Worm (Caenorhabditis elegans): Measurements from ENCODE around the gene Y43D4A.1.
A peak's percentile ranks its signal among the peaks of the same experiment; 100 is the strongest.
"Not testable (repeated sequence)": the region's sequence is repeated elsewhere in the genome, so short reads cannot be mapped to it uniquely, and the experiment has no call there.

Y43D4A.1 gene

DNA sequence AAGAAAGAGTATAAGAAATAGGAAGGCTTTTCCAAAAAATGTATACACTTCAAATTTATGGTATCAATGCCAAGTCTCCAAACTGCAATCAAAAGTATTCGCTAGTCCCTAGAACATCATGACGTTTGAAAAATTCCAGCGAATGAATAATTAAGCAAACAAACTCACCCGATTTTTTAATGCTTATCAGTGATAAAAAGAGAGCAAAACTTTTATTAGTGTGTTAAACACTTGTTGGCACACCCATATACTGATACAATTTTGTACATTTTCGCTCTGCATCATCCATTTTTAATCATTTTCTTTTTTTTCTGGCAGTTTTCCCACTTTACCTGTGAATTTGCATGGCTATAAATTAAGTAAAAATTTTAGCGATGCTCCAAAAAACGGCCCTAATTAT lies 7.7 kb upstream of the Y43D4A.1 start, which contains the start of gene Y51H4A.25:
TSS of gene Y51H4A.25 (plus strand) at position 373 of the 400 bp plus-strand sequence.
- peak; percentile 98 for TF ChIP-seq fos-1 (tag; optimal IDR thresholded peaks at IDR 0.05)
- TF ChIP-seq gmeb-1 (tag; optimal IDR thresholded peaks at IDR 0.05): no peak

DNA sequence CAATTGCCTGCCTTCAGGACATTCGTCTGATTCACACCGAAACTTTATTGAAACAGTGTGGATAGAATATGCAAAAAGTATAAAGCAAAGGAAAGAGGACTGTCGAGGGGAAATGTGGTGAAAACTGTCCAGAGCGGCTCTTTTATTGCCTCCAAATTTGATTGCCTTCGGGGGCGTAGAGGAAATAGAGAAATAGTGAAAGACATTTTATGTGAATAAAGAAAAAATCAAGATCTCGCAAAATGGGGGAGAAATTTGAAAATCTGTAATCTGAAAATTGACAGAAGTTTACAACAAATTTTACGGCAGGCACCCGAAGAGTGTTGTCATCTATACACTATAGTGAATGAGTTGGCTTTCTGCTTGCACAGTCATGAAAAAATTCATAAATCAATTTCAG lies 2.9 kb upstream of the Y43D4A.1 start, which contains the start of gene Y51H4A.24:
TSS of gene Y51H4A.24 (minus strand) at position 101 of the 400 bp plus-strand sequence.
- TF ChIP-seq lin-39 (tag; optimal IDR thresholded peaks at IDR 0.05) (no peak), mab-5 (tag; optimal IDR thresholded peaks at IDR 0.05) (no peak), unc-39 (tag; optimal IDR thresholded peaks at IDR 0.05) (no peak), nhr-77 (tag; optimal IDR thresholded peaks at IDR 0.05) (no peak), snpc-4 (tag; optimal IDR thresholded peaks at IDR 0.05) (no peak), blmp-1 (tag; optimal IDR thresholded peaks at IDR 0.05; ENCODE audit: insufficient read depth) (no peak), elt-1 (tag; optimal IDR thresholded peaks at IDR 0.05) (no peak), crh-2 (tag; optimal IDR thresholded peaks at IDR 0.05) (no peak), ceh-16 (tag; optimal IDR thresholded peaks at IDR 0.05) (no peak), nhr-10 (tag; optimal IDR thresholded peaks at IDR 0.05) (no peak), lin-13 (GFP tag; optimal IDR thresholded peaks at IDR 0.05) (no peak), unc-55 (GFP tag; optimal IDR thresholded peaks at IDR 0.05) (no peak), lin-11 (tag; optimal IDR thresholded peaks at IDR 0.05) (no peak), nhr-25 (tag; optimal IDR thresholded peaks at IDR 0.05) (no peak), nhr-6 (tag; optimal IDR thresholded peaks at IDR 0.05) (no peak)

DNA sequence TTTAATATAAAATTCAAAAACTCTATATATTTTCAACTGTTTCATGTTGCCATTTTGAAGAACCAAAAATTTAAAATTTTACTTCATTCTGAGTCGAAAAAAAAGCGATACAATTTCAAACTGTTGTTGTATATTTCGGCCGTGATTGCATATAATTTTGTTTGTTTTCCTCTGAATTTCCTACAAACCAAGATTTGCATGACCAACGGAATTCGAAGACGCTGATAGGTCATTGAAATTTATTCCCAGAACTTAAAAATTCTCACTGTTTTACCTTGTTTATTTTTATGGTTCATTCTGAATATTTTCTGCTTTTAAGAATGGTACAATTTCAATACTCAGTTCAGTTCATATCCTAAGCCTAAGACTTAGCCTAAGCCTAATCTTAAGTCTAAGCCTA lies 7.5 kb downstream of the Y43D4A.1 start:
- TF ChIP-seq gmeb-1 (tag; optimal IDR thresholded peaks at IDR 0.05): no peak
- no peak for TF ChIP-seq mab-5 (tag; optimal IDR thresholded peaks at IDR 0.05)
- TF ChIP-seq F13H6.1 (tag; optimal IDR thresholded peaks at IDR 0.05): no peak
- TF ChIP-seq mdl-1 (tag; optimal IDR thresholded peaks at IDR 0.05): no peak
- TF ChIP-seq dmd-4 (tag; optimal IDR thresholded peaks at IDR 0.05): no peak
- TF ChIP-seq peb-1 (tag; optimal IDR thresholded peaks at IDR 0.05): no peak
- TF ChIP-seq nhr-21 (tag; optimal IDR thresholded peaks at IDR 0.05): no peak
- TF ChIP-seq ztf-11 (tag; optimal IDR thresholded peaks at IDR 0.05): no peak
- TF ChIP-seq lsy-2 (tag; optimal IDR thresholded peaks at IDR 0.05): no peak
- no peak for TF ChIP-seq ztf-4 (tag; optimal IDR thresholded peaks at IDR 0.05)
- TF ChIP-seq elt-1 (tag; optimal IDR thresholded peaks at IDR 0.05): no peak
- TF ChIP-seq lin-39 (tag; optimal IDR thresholded peaks at IDR 0.05): no peak
- TF ChIP-seq egl-27 (tag; optimal IDR thresholded peaks at IDR 0.05): no peak
- no peak for TF ChIP-seq Y55F3AM.14 (GFP tag; optimal IDR thresholded peaks at IDR 0.05)
- TF ChIP-seq sma-9 (GFP tag; optimal IDR thresholded peaks at IDR 0.05): no peak
- no peak for TF ChIP-seq sma-9 (tag; optimal IDR thresholded peaks at IDR 0.05)

DNA sequence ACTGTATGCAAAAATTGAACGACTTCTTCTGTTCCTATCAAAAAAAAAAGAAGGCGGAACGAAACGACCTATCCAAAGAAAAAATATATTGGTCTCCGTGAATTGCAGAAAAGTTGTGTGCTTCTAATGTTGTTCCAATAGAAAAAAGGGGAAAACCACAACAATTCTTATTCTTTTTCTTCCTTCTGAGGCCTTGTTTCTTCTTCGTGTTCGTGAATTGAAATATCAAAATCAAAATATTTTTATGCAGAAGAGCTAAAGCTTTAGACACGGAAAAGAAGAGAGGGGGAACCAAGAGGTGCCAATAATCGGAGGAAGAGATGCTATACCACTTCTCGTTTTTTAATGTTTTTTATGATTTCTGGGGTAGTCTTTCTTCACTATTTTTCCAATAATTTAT lies 12.1 kb downstream of the Y43D4A.1 start, which contains the start of gene Y43D4A.2:
TSS of gene Y43D4A.2 (minus strand) at position 101 of the 400 bp plus-strand sequence.
- not testable (repeated sequence) for TF ChIP-seq nhr-23 (tag; optimal IDR thresholded peaks at IDR 0.05); unc-62 (GFP tag; optimal IDR thresholded peaks at IDR 0.05); sma-3 (GFP tag; optimal IDR thresholded peaks at IDR 0.05)

DNA sequence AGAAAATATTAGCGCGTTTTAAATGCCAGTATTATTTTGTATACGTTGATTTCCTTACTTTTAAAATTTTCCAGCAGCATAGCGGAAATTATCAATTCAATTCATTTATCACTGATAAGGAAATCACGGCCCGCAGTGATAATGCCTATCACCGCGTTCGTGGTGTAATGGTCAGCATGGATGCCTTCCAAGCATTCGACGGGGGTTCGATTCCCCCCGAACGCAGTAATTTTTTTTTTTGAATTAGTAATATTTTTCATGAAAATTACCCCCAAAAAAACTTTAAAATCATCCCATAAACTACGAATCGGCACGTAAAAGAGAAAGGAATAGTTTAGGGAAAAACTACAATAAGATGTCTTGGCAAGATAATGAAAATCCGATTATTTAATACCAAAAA lies 31.4 kb downstream of the Y43D4A.1 start:
- TF ChIP-seq unc-55 (GFP tag; optimal IDR thresholded peaks at IDR 0.05) (no peak), unc-39 (tag; optimal IDR thresholded peaks at IDR 0.05) (no peak), lin-11 (tag; optimal IDR thresholded peaks at IDR 0.05) (no peak), fos-1 (tag; optimal IDR thresholded peaks at IDR 0.05) (peak; percentile 10), ztf-1 (GFP tag; conservative IDR thresholded peaks at IDR 0.05) (no peak), dmd-4 (tag; optimal IDR thresholded peaks at IDR 0.05) (no peak), nhr-77 (tag; optimal IDR thresholded peaks at IDR 0.05) (no peak), gmeb-1 (tag; optimal IDR thresholded peaks at IDR 0.05) (no peak), nhr-129 (tag; optimal IDR thresholded peaks at IDR 0.05) (no peak), nhr-25 (tag; optimal IDR thresholded peaks at IDR 0.05) (no peak), elt-3 (tag; optimal IDR thresholded peaks at IDR 0.05) (no peak), sma-3 (GFP tag; optimal IDR thresholded peaks at IDR 0.05) (peak; percentile 27)
